Worm (Caenorhabditis elegans) whole organism, L3 larva: Measurements from ENCODE around the gene Y73F8A.23.

Experiments used
- R02D3.7 ChIP-seq: fragments of 150-350 bp; optimal IDR thresholded peaks from 2 replicates; lab custom pipeline; 2014; ENCODE audit warnings: missing biosample characterization, missing genetic modification characterization
- ZK546.5 ChIP-seq: sonication (generic microtip); optimal IDR thresholded peaks from 2 replicates; lab custom pipeline; 2017; ENCODE audit warnings: missing biosample characterization, missing genetic modification characterization
- aly-2 ChIP-seq: fragments of 150-350 bp; optimal IDR thresholded peaks from 2 replicates; lab custom pipeline; 2014; ENCODE audit warnings: missing biosample characterization, missing genetic modification characterization
- ceh-16 ChIP-seq: sonication (generic microtip); optimal IDR thresholded peaks from 2 replicates; lab custom pipeline; 2017; ENCODE audit warnings: missing biosample characterization, missing genetic modification characterization
- ceh-28 ChIP-seq: fragments of 150-350 bp; optimal IDR thresholded peaks from 2 replicates; lab custom pipeline; 2014; ENCODE audit warnings: missing biosample characterization, missing genetic modification reagents, missing genetic modification characterization
- ceh-82 ChIP-seq: fragments of 150-350 bp; optimal IDR thresholded peaks from 2 replicates; lab custom pipeline; 2014; ENCODE audit warnings: missing biosample characterization, missing genetic modification characterization
- ceh-9 ChIP-seq: sonication (generic microtip); optimal IDR thresholded peaks from 2 replicates; lab custom pipeline; 2018; ENCODE audit warnings: missing biosample characterization, missing genetic modification characterization
- daf-12 ChIP-seq: fragments of 150-350 bp; optimal IDR thresholded peaks from 2 replicates; lab custom pipeline; 2014; ENCODE audit warnings: missing biosample characterization, missing genetic modification reagents, missing genetic modification characterization
- egl-27 ChIP-seq: sonication (generic microtip); optimal IDR thresholded peaks from 4 replicates; lab custom pipeline; 2017; ENCODE audit warnings: missing biosample characterization, missing genetic modification reagents, missing genetic modification characterization
- egl-5 ChIP-seq: fragments of 150-350 bp; optimal IDR thresholded peaks from 2 replicates; lab custom pipeline; 2017; ENCODE audit warnings: missing biosample characterization, missing genetic modification reagents, missing genetic modification characterization, inconsistent platforms
- elt-1 ChIP-seq: fragments of 150-350 bp; optimal IDR thresholded peaks from 2 replicates; lab custom pipeline; 2014; ENCODE audit warnings: missing biosample characterization, missing genetic modification characterization
- elt-2 ChIP-seq: sonication (generic microtip); optimal IDR thresholded peaks from 2 replicates; lab custom pipeline; 2016; ENCODE audit warnings: missing genetic modification reagents, mild to moderate bottlenecking, missing genetic modification characterization, missing compliant biosample characterization
- eor-1 ChIP-seq, 2 experiments: fragments of 150-350 bp; optimal IDR thresholded peaks; 2 replicates each; lab custom pipeline; 2014 to 2018; ENCODE audit warnings: missing biosample characterization in 2 of 2, missing genetic modification characterization in 2 of 2
- fkh-10 ChIP-seq: sonication (generic microtip); optimal IDR thresholded peaks from 2 replicates; lab custom pipeline; 2017; ENCODE audit warnings: missing biosample characterization, missing genetic modification reagents, missing genetic modification characterization
- fkh-2 ChIP-seq: fragments of 150-350 bp; optimal IDR thresholded peaks from 2 replicates; lab custom pipeline; 2014; ENCODE audit warnings: missing biosample characterization, missing genetic modification reagents, missing genetic modification characterization
- fos-1 ChIP-seq: fragments of 150-350 bp; optimal IDR thresholded peaks from 2 replicates; lab custom pipeline; 2014; ENCODE audit warnings: missing biosample characterization, missing genetic modification characterization
- hmg-11 ChIP-seq: sonication (generic microtip); optimal IDR thresholded peaks from 2 replicates; lab custom pipeline; 2016; ENCODE audit warnings: missing genetic modification characterization, missing compliant biosample characterization
- jun-1 ChIP-seq: fragments of 150-350 bp; optimal IDR thresholded peaks from 2 replicates; lab custom pipeline; 2014; ENCODE audit warnings: missing biosample characterization, missing genetic modification reagents, missing genetic modification characterization
- lin-15B ChIP-seq: fragments of 150-350 bp; optimal IDR thresholded peaks from 2 replicates; lab custom pipeline; 2014; ENCODE audit warnings: missing biosample characterization, missing genetic modification characterization
- lin-39 ChIP-seq: fragments of 150-350 bp; optimal IDR thresholded peaks from 2 replicates; lab custom pipeline; 2018; ENCODE audit warnings: missing biosample characterization, missing genetic modification reagents, missing genetic modification characterization
- lsy-12 ChIP-seq: sonication (generic microtip); optimal IDR thresholded peaks from 2 replicates; lab custom pipeline; 2016; ENCODE audit warnings: mild to moderate bottlenecking, missing genetic modification characterization, missing compliant biosample characterization
- mdl-1 ChIP-seq: fragments of 150-350 bp; optimal IDR thresholded peaks from 2 replicates; lab custom pipeline; 2014; ENCODE audit warnings: missing biosample characterization, missing genetic modification characterization
- nfya-1 ChIP-seq: sonication (generic microtip); optimal IDR thresholded peaks from 2 replicates; lab custom pipeline; 2017; ENCODE audit warnings: missing genetic modification characterization, mild to moderate bottlenecking, missing compliant biosample characterization, antibody characterized with exemption, moderate library complexity; ENCODE audit not compliant: insufficient read depth
- nhr-11 ChIP-seq: fragments of 150-350 bp; optimal IDR thresholded peaks from 2 replicates; lab custom pipeline; 2014; ENCODE audit warnings: missing biosample characterization, missing genetic modification characterization
- nhr-237 ChIP-seq: fragments of 150-350 bp; optimal IDR thresholded peaks from 2 replicates; lab custom pipeline; 2014; ENCODE audit warnings: missing biosample characterization, missing genetic modification characterization
- nhr-25 ChIP-seq: sonication (generic microtip); optimal IDR thresholded peaks from 2 replicates; lab custom pipeline; 2017; ENCODE audit warnings: missing biosample characterization, missing genetic modification characterization
- nhr-28 ChIP-seq: fragments of 150-350 bp; optimal IDR thresholded peaks from 2 replicates; lab custom pipeline; 2014; ENCODE audit warnings: missing biosample characterization, missing genetic modification characterization
- nhr-43 ChIP-seq: sonication (generic microtip); optimal IDR thresholded peaks from 2 replicates; lab custom pipeline; 2016; ENCODE audit warnings: mild to moderate bottlenecking, missing genetic modification characterization, missing compliant biosample characterization; ENCODE audit not compliant: poor library complexity, severe bottlenecking
- nhr-67 ChIP-seq: fragments of 150-350 bp; optimal IDR thresholded peaks from 2 replicates; lab custom pipeline; 2014; ENCODE audit warnings: missing biosample characterization, missing genetic modification characterization
- nhr-76 ChIP-seq: fragments of 150-350 bp; sonication (generic microtip); optimal IDR thresholded peaks from 5 replicates; lab custom pipeline; 2014; ENCODE audit warnings: missing biosample characterization, missing genetic modification characterization
- nhr-77 ChIP-seq: fragments of 150-350 bp; optimal IDR thresholded peaks from 2 replicates; lab custom pipeline; 2014; ENCODE audit warnings: missing biosample characterization, missing genetic modification characterization
- pha-4 ChIP-seq: fragments of 150-350 bp; optimal IDR thresholded peaks from 2 replicates; lab custom pipeline; 2014; ENCODE audit warnings: missing biosample characterization, missing genetic modification reagents, missing genetic modification characterization
- pqm-1 ChIP-seq: fragments of 150-350 bp; optimal IDR thresholded peaks from 2 replicates; lab custom pipeline; 2017; ENCODE audit warnings: missing biosample characterization, missing genetic modification characterization, inconsistent platforms
- sea-2 ChIP-seq: fragments of 150-350 bp; sonication (generic microtip); optimal IDR thresholded peaks from 4 replicates; lab custom pipeline; 2014; ENCODE audit warnings: missing biosample characterization, missing genetic modification reagents, missing genetic modification characterization
- skn-1 ChIP-seq: fragments of 150-350 bp; optimal IDR thresholded peaks from 2 replicates; lab custom pipeline; 2014; ENCODE audit warnings: missing biosample characterization, missing genetic modification characterization
- snpc-4 ChIP-seq: fragments of 150-350 bp; optimal IDR thresholded peaks from 2 replicates; lab custom pipeline; 2014; ENCODE audit warnings: missing biosample characterization, missing genetic modification characterization
- tbx-2 ChIP-seq: sonication (generic microtip); optimal IDR thresholded peaks from 2 replicates; lab custom pipeline; 2016; ENCODE audit warnings: mild to moderate bottlenecking, missing genetic modification characterization, missing compliant biosample characterization
- unc-39 ChIP-seq: sonication (generic microtip); optimal IDR thresholded peaks from 4 replicates; lab custom pipeline; 2017; ENCODE audit warnings: missing biosample characterization, missing genetic modification characterization
- zag-1 ChIP-seq: fragments of 150-350 bp; optimal IDR thresholded peaks from 2 replicates; lab custom pipeline; 2014; ENCODE audit warnings: missing biosample characterization, missing genetic modification characterization
- ztf-4 ChIP-seq: fragments of 150-350 bp; optimal IDR thresholded peaks from 2 replicates; lab custom pipeline; 2014; ENCODE audit warnings: missing biosample characterization, missing genetic modification characterization

The Y73F8A.23 gene

DNA sequence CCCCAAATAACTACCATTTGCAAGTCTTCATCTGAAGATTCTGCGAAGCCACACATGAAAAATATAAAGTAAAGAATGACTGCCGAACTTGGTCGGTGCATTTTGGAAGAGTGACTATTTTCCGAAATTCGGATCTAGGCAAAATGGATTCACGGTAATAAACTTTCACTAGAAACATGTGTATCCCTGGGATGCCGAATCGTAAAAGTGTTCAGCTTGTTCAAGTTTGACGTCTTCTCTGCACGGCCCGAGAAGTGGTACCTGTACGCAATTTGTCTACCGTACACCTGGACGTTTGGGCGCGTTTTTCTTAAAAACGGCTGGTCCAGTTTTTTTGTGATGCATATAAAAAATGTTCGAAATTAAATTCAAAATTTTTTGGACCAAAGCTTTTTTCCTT, at the start of gene Y73F8A.23:
Gene Y73F8A.23, minus strand, starts transcription at position 101 of the 400 bp plus-strand sequence.
- TF ChIP-seq aly-2 (tag; lab: Kevin White, UChicago) = no peak

DNA sequence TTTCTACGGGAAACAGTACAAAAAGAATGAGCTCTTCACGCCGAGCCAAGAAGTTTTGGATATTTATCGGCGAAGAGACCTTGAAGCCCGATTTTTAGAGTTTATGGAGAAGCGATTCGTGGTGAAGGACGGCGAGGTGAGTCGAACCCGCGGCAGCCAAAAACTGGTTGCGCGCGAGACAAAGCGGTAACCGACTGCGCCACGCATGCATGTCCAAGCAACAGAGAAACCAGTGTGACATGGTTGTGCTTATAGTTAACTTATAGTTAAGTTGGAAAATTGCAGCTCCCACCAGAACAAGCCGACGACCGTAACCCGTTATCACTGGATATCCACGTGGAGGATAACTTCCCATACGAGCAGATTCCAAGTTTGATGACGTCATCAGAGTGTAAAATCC, 32.0 kb upstream of the Y73F8A.23 start:
- peak; percentile 27 for TF ChIP-seq elt-2 (tag; lab: Kevin White, UChicago)
- peak; percentile 4 for TF ChIP-seq lin-39 (tag; lab: Kevin White, UChicago)
- TF ChIP-seq lsy-12 (tag; lab: Kevin White, UChicago) = peak; percentile 2
- peak; percentile 26 for TF ChIP-seq pha-4 (tag; lab: Kevin White, UChicago)
- no peak for TF ChIP-seq nhr-28 (tag; lab: Kevin White, UChicago)
- no peak for TF ChIP-seq pqm-1 (tag; lab: Kevin White, UChicago)

DNA sequence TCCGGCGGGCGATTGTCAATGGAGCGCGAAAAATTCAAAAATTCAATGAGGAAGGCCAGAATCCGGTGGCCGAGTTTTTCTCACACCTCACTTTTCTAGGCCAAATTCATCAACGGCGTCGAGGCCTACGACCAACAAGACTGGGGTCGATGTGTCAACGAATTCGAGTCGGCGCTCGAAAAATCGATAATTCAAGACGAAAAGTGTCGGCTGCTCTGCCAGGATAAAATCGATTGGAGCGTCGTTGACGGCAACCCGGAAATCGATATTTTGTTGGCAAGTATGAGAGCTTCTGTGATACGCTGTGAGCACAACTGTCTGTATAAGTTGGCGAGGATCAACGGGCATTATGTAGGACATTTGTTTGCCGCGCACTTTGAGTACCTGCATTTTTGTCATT, 31.4 kb upstream of the Y73F8A.23 start:
- TF ChIP-seq snpc-4 (tag; lab: Kevin White, UChicago) (no peak), fkh-10 (GFP tag; lab: Kevin White, UChicago) (no peak), ceh-28 (tag; lab: Kevin White, UChicago) (peak; percentile 18)

DNA sequence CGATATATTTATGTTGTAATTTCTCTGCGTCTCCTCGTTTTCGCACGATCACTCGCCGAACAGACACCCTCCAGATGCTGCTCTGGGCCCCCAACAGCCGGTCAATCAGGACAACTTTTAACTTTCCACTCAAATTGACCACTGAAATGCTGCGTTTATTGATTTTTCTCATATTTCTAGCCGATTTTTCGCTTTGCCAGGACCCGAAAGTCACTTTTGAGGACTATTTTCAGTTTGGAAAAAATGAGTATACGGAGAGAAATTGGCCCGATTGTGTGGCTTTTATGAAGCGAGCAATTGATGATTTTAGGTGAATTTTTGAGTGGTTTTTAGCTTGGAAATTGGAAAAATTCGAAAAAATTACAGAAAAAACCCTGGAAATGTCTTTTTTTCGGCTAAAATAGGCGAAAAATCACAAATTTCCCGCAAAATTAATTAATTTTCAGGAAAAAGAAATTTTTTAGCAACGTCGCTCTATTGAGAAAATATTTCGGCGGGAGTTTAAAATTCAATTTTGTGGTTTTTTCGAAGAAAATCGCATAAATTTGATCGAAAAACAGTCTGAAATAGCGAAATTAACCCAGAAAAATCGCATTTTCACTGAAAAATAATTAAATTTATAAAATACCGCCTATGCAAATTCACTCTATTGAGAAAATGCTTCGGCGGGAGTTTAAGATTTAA, 29.3 kb upstream of the Y73F8A.23 start, which contains the start of gene Y73F8A.26:
Gene Y73F8A.26, plus strand, starts transcription at position 73 of the 684 bp plus-strand sequence.
- TF ChIP-seq nfya-1 (no peak), pqm-1 (tag; lab: Kevin White, UChicago) (no peak), ztf-4 (tag; lab: Kevin White, UChicago) (no peak), fkh-2 (tag; lab: Kevin White, UChicago) (no peak), nhr-28 (tag; lab: Kevin White, UChicago) (no peak), elt-2 (tag; lab: Kevin White, UChicago) (no peak), lsy-12 (tag; lab: Kevin White, UChicago) (no peak), nhr-67 (tag; lab: Kevin White, UChicago) (no peak), eor-1 (tag; optimal IDR thresholded peaks at IDR 0.05; lab: Kevin White, UChicago) (no peak), zag-1 (tag; lab: Kevin White, UChicago) (no peak), mdl-1 (tag; lab: Kevin White, UChicago) (no peak), nhr-77 (no peak), nhr-11 (tag; lab: Kevin White, UChicago) (no peak)

DNA sequence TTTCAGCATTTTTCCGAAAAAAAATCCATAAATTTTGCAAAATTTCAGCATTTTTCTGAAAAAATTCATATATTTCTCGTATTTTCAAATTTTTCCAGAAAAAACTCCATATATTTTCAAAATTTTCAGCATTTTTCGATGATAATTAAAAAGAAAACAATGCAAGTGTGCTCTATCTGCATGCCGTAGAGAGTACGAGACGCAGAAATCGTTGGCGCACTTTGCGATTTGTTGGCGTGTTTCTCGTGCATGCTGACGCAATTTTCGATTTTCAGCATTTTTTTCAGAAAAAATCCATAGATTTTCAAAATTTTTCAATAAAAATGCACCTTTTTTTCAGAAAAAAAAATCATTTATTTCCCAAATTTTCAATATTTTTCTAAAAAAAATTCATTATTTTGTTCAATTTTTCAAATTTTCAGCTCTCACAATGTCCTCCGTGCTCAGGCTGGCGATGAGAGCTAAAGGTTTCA, 28.0 kb upstream of the Y73F8A.23 start, which contains the start of gene Y73F8A.27:
Gene Y73F8A.27, plus strand, starts transcription at position 423 of the 473 bp plus-strand sequence.
- TF ChIP-seq nfya-1 = peak; percentile 92
- no peak for TF ChIP-seq fos-1
- TF ChIP-seq pha-4 (tag; lab: Kevin White, UChicago) = peak; percentile 97
- peak; percentile 53 for TF ChIP-seq daf-12 (tag; lab: Kevin White, UChicago)
- peak; percentile 65 for TF ChIP-seq fkh-2 (tag; lab: Kevin White, UChicago)
- peak; percentile 70 for TF ChIP-seq elt-2 (tag; lab: Kevin White, UChicago)
- TF ChIP-seq nhr-77 = no peak
- TF ChIP-seq unc-39 (tag; lab: Kevin White, UChicago) = no peak
- TF ChIP-seq tbx-2 (tag; lab: Kevin White, UChicago) = peak; percentile 89
- peak; percentile 81 for TF ChIP-seq ceh-28 (tag; lab: Kevin White, UChicago)
- peak; percentile 76 for TF ChIP-seq fkh-10 (GFP tag; lab: Kevin White, UChicago)
- no peak for TF ChIP-seq aly-2 (tag; lab: Kevin White, UChicago)
- TF ChIP-seq sea-2 (GFP tag; lab: Kevin White, UChicago) = no peak
- TF ChIP-seq ceh-9 (tag; lab: Kevin White, UChicago) = no peak
- peak; percentile 92 for TF ChIP-seq skn-1 (tag; lab: Kevin White, UChicago)
- TF ChIP-seq egl-27 (tag; lab: Kevin White, UChicago) = no peak
- TF ChIP-seq ZK546.5 (tag; lab: Kevin White, UChicago) = peak; percentile 13
- TF ChIP-seq jun-1 (tag; lab: Kevin White, UChicago) = peak; percentile 75
- TF ChIP-seq lsy-12 (tag; lab: Kevin White, UChicago) = peak; percentile 75
- peak; percentile 94 for TF ChIP-seq snpc-4 (tag; lab: Kevin White, UChicago)
- peak; percentile 87 for TF ChIP-seq nhr-25 (tag; lab: Kevin White, UChicago)
- peak in 1 of 2 experiments; percentile 64 for TF ChIP-seq eor-1 (tag; optimal IDR thresholded peaks at IDR 0.05; lab: Kevin White, UChicago)
- TF ChIP-seq hmg-11 (tag; lab: Kevin White, UChicago) = peak; percentile 86
- peak; percentile 97 for TF ChIP-seq lin-15B (tag; lab: Kevin White, UChicago)
- peak; percentile 89 for TF ChIP-seq nhr-43 (tag; lab: Kevin White, UChicago)
- TF ChIP-seq nhr-11 (tag; lab: Kevin White, UChicago) = peak; percentile 70
- TF ChIP-seq nhr-76 = no peak
- TF ChIP-seq R02D3.7 (tag; lab: Kevin White, UChicago) = peak; percentile 77
- TF ChIP-seq zag-1 (tag; lab: Kevin White, UChicago) = peak; percentile 50
- peak; percentile 90 for TF ChIP-seq ceh-82
- TF ChIP-seq mdl-1 (tag; lab: Kevin White, UChicago) = no peak
- TF ChIP-seq nhr-237 (tag; lab: Kevin White, UChicago) = no peak
- peak; percentile 55 for TF ChIP-seq egl-5 (tag; lab: Kevin White, UChicago)
- TF ChIP-seq lin-39 (tag; lab: Kevin White, UChicago) = peak; percentile 76
- peak; percentile 45 for TF ChIP-seq pqm-1 (tag; lab: Kevin White, UChicago)
- no peak for TF ChIP-seq nhr-28 (tag; lab: Kevin White, UChicago)
- peak; percentile 22 for TF ChIP-seq elt-1 (tag; lab: Kevin White, UChicago)
- TF ChIP-seq ceh-16 (tag; lab: Kevin White, UChicago) = no peak
